Fruit fly (Drosophila melanogaster) Kc167 (cell line): ENCODE measurements around the gene CG15533.

Experiments used
- Myc ChIP-seq: fragments of >200 bp; optimal IDR thresholded peaks from 2 replicates; lab custom pipeline; 2017; ENCODE audit warnings: missing external identifiers
- Sin3A ChIP-seq: fragments of >200 bp; optimal IDR thresholded peaks from 2 replicates; lab custom pipeline; 2018; ENCODE audit warnings: missing external identifiers
- h ChIP-seq: fragments of >200 bp; optimal IDR thresholded peaks from 3 replicates; lab custom pipeline; 2018; ENCODE audit warnings: missing external identifiers
- insv ChIP-seq: fragments of >200 bp; optimal IDR thresholded peaks from 3 replicates; lab custom pipeline; 2018; ENCODE audit warnings: missing external identifiers
- psq ChIP-seq: fragments of >200 bp; optimal IDR thresholded peaks from 2 replicates; lab custom pipeline; 2017; ENCODE audit warnings: missing external identifiers
- ttk ChIP-seq: sonication (Bioruptor generic); optimal IDR thresholded peaks from 2 replicates; lab custom pipeline; 2017; ENCODE audit warnings: missing external identifiers

DNA sequence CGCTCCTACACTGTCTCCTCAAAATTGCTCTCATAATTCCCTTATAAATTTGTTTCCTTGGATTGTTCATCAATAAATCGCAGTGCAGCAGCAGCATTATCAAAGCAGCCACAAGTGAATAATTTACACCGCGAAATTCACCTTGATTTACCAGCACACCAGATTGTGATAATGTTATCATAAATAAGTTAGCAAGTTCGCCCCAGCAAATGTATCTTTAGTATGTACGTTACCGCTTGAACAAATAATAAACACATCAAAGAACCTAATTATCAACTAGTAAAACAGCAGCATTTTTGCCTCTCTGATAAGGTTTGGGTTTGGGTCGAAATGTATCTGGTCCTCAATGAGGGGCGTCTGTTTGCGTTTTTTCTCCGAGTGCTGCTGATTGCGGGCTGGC is 38.3 kb upstream of the CG15533 start:
- no peak for TF ChIP-seq psq (lab: Kevin White, UChicago)
- TF ChIP-seq h (lab: Kevin White, UChicago) = no peak
- TF ChIP-seq ttk = no peak
- TF ChIP-seq Myc (lab: Kevin White, UChicago) = no peak
- no peak for TF ChIP-seq Sin3A (lab: Kevin White, UChicago)
- no peak for TF ChIP-seq insv (lab: Kevin White, UChicago)
